Worm (Caenorhabditis elegans) whole organism, late embryonic: ENCODE measurements around the gene ZK686.6.

Experiments
- pat-9 ChIP-seq: fragments of 200-800 bp; sonication (Bioruptor generic); optimal IDR thresholded peaks from 2 replicates; lab custom pipeline; 2018; ENCODE audit warnings: mild to moderate bottlenecking, missing genetic modification characterization, moderate library complexity, missing compliant biosample characterization
- unc-86 ChIP-seq: sonication (generic microtip); optimal IDR thresholded peaks from 2 replicates; lab custom pipeline; 2016; ENCODE audit warnings: missing genetic modification characterization, missing compliant biosample characterization

- TF ChIP-seq pat-9 (tag; lab: Kevin White, UChicago), result no peak
- no peak for TF ChIP-seq unc-86 (tag; lab: Kevin White, UChicago)
Observed at ce11 chrIII:7818965-7819364, 46.2 kb upstream of the ZK686.6 start.
